Fruit fly (Drosophila melanogaster) whole organism, adult: ENCODE results near the gene pix.

Experiments used
- CG11617 ChIP-seq: fragments of 200-800 bp; sonication (Bioruptor generic); optimal IDR thresholded peaks from 2 replicates; lab custom pipeline; 2017; ENCODE audit warnings: mild to moderate bottlenecking, missing biosample characterization, missing genetic modification reagents, missing genetic modification characterization
- CG12768 ChIP-seq: fragments of 200-800 bp; sonication (Bioruptor generic); optimal IDR thresholded peaks from 2 replicates; lab custom pipeline; 2017; ENCODE audit warnings: missing biosample characterization, missing genetic modification characterization, mild to moderate bottlenecking, moderate library complexity, missing genetic modification reagents
- CG14711 ChIP-seq: fragments of 200-800 bp; sonication (Bioruptor generic); optimal IDR thresholded peaks from 2 replicates; lab custom pipeline; 2018; ENCODE audit warnings: missing biosample characterization, mild to moderate bottlenecking, missing genetic modification characterization, moderate library complexity
- CG1620 ChIP-seq: fragments of 200-800 bp; sonication (Bioruptor generic); optimal IDR thresholded peaks from 2 replicates; lab custom pipeline; 2016; ENCODE audit warnings: missing biosample characterization, missing genetic modification characterization
- CG33017 ChIP-seq: fragments of 200-800 bp; sonication (Bioruptor generic); optimal IDR thresholded peaks from 2 replicates; lab custom pipeline; 2018; ENCODE audit warnings: missing biosample characterization, mild to moderate bottlenecking, missing genetic modification characterization, moderate library complexity
- CG5204 ChIP-seq: fragments of 200-800 bp; sonication (Bioruptor generic); optimal IDR thresholded peaks from 2 replicates; lab custom pipeline; 2016; ENCODE audit warnings: missing biosample characterization, missing genetic modification characterization
- CG7045 ChIP-seq: fragments of 200-800 bp; sonication (Bioruptor generic); optimal IDR thresholded peaks from 2 replicates; lab custom pipeline; 2017; ENCODE audit warnings: missing biosample characterization, mild to moderate bottlenecking, missing genetic modification characterization
- CG7101 ChIP-seq: fragments of 200-800 bp; sonication (Bioruptor generic); optimal IDR thresholded peaks from 2 replicates; lab custom pipeline; 2018; ENCODE audit warnings: missing biosample characterization, mild to moderate bottlenecking, missing genetic modification characterization, moderate library complexity
- Clk ChIP-seq: fragments of 200-800 bp; sonication (Bioruptor generic); optimal IDR thresholded peaks from 2 replicates; lab custom pipeline; 2017; ENCODE audit warnings: missing biosample characterization, missing genetic modification characterization
- Crg-1 ChIP-seq: fragments of 200-800 bp; sonication (Bioruptor generic); optimal IDR thresholded peaks from 2 replicates; lab custom pipeline; 2016; ENCODE audit warnings: missing biosample characterization, missing genetic modification characterization
- Hr96 ChIP-seq: fragments of 200-800 bp; sonication (Bioruptor generic); optimal IDR thresholded peaks from 2 replicates; lab custom pipeline; 2016; ENCODE audit warnings: missing biosample characterization, missing genetic modification characterization
- Mnt ChIP-seq: fragments of 200-800 bp; sonication (Bioruptor generic); optimal IDR thresholded peaks from 2 replicates; lab custom pipeline; 2016; ENCODE audit warnings: missing biosample characterization, mild to moderate bottlenecking, missing genetic modification characterization
- bab1 ChIP-seq: fragments of 200-800 bp; sonication (Bioruptor generic); optimal IDR thresholded peaks from 3 replicates; lab custom pipeline; 2019; ENCODE audit warnings: missing biosample characterization, mild to moderate bottlenecking, missing genetic modification characterization, moderate library complexity
- cic ChIP-seq: fragments of 200-800 bp; sonication (Bioruptor generic); optimal IDR thresholded peaks from 2 replicates; lab custom pipeline; 2017; ENCODE audit warnings: missing biosample characterization, mild to moderate bottlenecking, missing genetic modification characterization, moderate library complexity
- cnc ChIP-seq, 2 experiments: fragments of >200 bp; optimal IDR thresholded peaks; 2 replicates each; lab custom pipeline; 2017
- kay ChIP-seq: fragments of 200-800 bp; sonication (Bioruptor generic); peaks from one replicate; lab custom pipeline; 2016; ENCODE audit warnings: missing biosample characterization, missing genetic modification characterization, borderline replicate concordance
- ovo ChIP-seq: fragments of 200-800 bp; sonication (Bioruptor generic); optimal IDR thresholded peaks from 2 replicates; lab custom pipeline; 2016; ENCODE audit warnings: missing biosample characterization, missing genetic modification characterization
- pad ChIP-seq: fragments of 200-800 bp; sonication (Bioruptor generic); optimal IDR thresholded peaks from 3 replicates; lab custom pipeline; 2017; ENCODE audit warnings: missing biosample characterization, missing genetic modification characterization, mild to moderate bottlenecking, moderate library complexity, missing genetic modification reagents
- tj ChIP-seq: fragments of 200-800 bp; sonication (Bioruptor generic); optimal IDR thresholded peaks from 3 replicates; lab custom pipeline; 2017; ENCODE audit warnings: missing biosample characterization, mild to moderate bottlenecking, missing genetic modification characterization, moderate library complexity
- toe ChIP-seq: fragments of 200-800 bp; sonication (Bioruptor generic); optimal IDR thresholded peaks from 2 replicates; lab custom pipeline; 2016; ENCODE audit warnings: missing biosample characterization, missing genetic modification characterization

pix gene

DNA sequence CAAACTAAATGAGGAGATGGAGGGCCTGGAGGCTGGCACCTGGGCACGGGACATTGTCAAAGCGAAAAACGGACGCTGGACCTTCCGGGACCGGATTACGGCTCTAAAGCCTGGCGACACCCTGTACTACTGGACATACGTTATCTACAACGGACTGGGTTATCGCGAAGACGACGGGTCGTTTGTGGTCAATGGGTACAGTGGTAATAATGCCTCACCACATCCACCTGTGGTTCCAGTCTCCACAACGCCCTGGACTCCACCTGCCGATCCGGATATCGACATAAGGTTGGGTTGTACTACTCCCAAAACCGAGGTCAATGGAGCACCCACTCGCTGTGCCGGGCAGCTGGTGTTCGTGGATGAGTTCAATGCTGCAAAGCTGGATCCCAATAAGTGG lies 19.4 kb downstream of the pix start:
- TF ChIP-seq CG7101 (tag; lab: Kevin White, UChicago) (no peak), Clk (no peak), CG33017 (tag; lab: Kevin White, UChicago) (no peak), Crg-1 (no peak), Hr96 (GFP tag; lab: Kevin White, UChicago) (no peak), cic (GFP tag; lab: Kevin White, UChicago) (no peak)

DNA sequence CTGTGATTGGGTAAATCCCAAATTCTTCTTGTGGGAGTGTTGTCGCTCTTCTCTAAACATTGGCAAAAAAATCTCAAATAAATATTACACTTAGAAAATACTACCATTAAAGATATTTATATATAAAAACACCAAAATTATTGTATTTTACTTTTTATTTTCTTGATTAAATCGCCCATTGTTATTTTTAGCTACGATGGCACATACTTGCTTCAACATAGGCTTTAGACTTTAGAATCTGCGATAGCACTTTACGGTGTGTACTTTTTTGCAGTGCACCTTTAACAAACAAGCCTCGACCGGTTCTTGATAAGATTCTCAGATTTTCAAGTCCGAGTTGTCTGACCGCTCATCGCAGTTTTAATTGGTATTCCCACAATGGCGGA lies 19.9 kb downstream of the pix start, which contains the start of gene GNBP3:
GNBP3 (plus strand) TSS at position 374 of the 386 bp plus-strand sequence.
- TF ChIP-seq cnc (optimal IDR thresholded peaks at IDR 0.05; lab: Kevin White, UChicago) (no peak), toe (GFP tag; lab: Kevin White, UChicago) (no peak), CG7045 (GFP tag; lab: Kevin White, UChicago) (peak; percentile 44), tj (GFP tag; lab: Kevin White, UChicago) (no peak), cic (GFP tag; lab: Kevin White, UChicago) (peak; percentile 10), Mnt (GFP tag; lab: Kevin White, UChicago) (no peak), kay (GFP tag; lab: Kevin White, UChicago) (peak; percentile 90), pad (GFP tag; lab: Kevin White, UChicago) (no peak), CG5204 (no peak), Crg-1 (no peak), CG14711 (tag; lab: Kevin White, UChicago) (peak; percentile 43), CG11617 (GFP tag; lab: Kevin White, UChicago) (no peak), CG33017 (tag; lab: Kevin White, UChicago) (peak; percentile 76), ovo (GFP tag; lab: Kevin White, UChicago) (no peak), CG1620 (no peak), CG12768 (GFP tag; lab: Kevin White, UChicago) (peak; percentile 71), bab1 (GFP tag; lab: Kevin White, UChicago) (no peak), Hr96 (GFP tag; lab: Kevin White, UChicago) (no peak), CG7101 (tag; lab: Kevin White, UChicago) (peak; percentile 62), Clk (peak; percentile 20)

DNA sequence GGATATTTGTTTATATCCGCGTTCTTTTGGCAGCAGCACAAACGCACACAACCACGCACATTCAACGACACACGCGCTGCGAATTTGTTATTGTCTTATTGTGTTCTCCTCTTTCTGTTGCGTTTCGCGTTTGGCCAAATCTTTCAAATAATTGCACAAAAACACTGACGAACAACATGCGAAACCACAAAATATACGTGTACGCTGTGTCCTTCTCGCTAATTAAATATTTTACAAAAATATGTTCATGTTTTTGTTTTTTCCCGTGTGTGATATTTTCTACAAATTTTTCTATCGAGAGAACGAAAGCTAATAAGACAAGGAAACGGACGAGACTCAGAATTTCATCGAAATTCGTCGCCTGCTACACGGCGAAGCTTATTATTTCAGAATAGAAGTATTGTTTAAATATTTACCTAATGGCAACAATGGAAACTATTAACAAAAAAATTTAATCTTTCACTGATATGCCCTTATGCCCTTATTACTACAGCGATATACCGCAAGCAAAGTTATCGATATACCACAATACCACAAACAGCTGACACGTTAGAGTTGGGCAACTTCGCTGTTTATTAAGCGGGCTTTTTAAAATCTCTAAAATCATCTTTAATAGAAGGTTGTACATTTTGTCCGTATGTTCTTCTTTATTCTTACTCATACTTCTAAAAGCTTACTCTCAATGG lies 20.5 kb downstream of the pix start, which contains the start of the genes CG43783 and orb2:
CG43783 (minus strand) TSS at position 311 of the 686 bp plus-strand sequence.
orb2 (minus strand) TSS at position 502 of the 686 bp plus-strand sequence.
- TF ChIP-seq Crg-1 = no peak
- peak; percentile 62 for TF ChIP-seq cic (GFP tag; lab: Kevin White, UChicago)
- no peak for TF ChIP-seq CG12768 (GFP tag; lab: Kevin White, UChicago)
- TF ChIP-seq bab1 (GFP tag; lab: Kevin White, UChicago) = peak; percentile 19

DNA sequence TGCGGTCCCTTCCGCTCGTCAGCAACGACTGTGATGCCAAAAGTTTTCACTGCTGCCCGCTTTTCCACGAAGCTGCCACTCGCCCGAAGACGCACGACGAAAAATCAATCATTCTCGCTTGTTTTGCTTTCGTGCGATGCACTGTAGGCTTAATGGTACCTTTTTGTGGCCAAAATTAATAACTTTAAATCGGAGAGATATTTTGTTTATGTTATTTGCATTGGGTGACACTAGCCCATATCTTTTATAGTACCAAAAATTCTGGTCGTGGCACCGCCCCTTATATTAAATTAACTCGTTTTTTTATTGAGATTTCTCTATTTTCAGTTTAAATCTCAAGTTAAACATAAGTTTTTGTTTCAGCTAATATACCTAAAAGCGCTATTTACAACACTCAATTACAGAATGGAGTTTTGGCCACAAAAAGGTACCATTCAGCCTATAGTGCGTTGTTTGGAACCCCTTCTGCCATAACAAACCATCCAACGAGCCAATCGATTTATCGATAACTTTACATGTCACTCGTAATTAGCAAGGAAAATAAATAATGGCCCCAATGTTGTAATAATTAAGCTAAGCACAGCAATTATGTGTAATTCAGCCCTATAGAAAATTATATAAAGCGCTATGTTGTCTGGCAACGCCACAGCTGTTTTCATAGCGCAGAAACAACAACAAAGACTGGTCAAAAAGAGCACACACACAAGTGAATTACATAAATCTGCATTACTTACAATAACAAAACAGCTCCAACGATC lies 21.2 kb downstream of the pix start:
- TF ChIP-seq CG12768 (GFP tag; lab: Kevin White, UChicago) (peak; percentile 69), bab1 (GFP tag; lab: Kevin White, UChicago) (no peak), pad (GFP tag; lab: Kevin White, UChicago) (peak; percentile 48), CG11617 (GFP tag; lab: Kevin White, UChicago) (peak; percentile 68), tj (GFP tag; lab: Kevin White, UChicago) (peak; percentile 43), ovo (GFP tag; lab: Kevin White, UChicago) (no peak), CG1620 (peak; percentile 17), CG14711 (tag; lab: Kevin White, UChicago) (peak; percentile 43), Crg-1 (no peak), toe (GFP tag; lab: Kevin White, UChicago) (peak; percentile 9), Mnt (GFP tag; lab: Kevin White, UChicago) (no peak), cic (GFP tag; lab: Kevin White, UChicago) (peak; percentile 25), CG7045 (GFP tag; lab: Kevin White, UChicago) (peak; percentile 72), cnc (optimal IDR thresholded peaks at IDR 0.05; lab: Kevin White, UChicago) (no peak), Hr96 (GFP tag; lab: Kevin White, UChicago) (peak; percentile 58), CG7101 (tag; lab: Kevin White, UChicago) (peak; percentile 65), kay (GFP tag; lab: Kevin White, UChicago) (no peak), Clk (peak; percentile 21), CG33017 (tag; lab: Kevin White, UChicago) (peak; percentile 65), CG5204 (peak; percentile 74)

DNA sequence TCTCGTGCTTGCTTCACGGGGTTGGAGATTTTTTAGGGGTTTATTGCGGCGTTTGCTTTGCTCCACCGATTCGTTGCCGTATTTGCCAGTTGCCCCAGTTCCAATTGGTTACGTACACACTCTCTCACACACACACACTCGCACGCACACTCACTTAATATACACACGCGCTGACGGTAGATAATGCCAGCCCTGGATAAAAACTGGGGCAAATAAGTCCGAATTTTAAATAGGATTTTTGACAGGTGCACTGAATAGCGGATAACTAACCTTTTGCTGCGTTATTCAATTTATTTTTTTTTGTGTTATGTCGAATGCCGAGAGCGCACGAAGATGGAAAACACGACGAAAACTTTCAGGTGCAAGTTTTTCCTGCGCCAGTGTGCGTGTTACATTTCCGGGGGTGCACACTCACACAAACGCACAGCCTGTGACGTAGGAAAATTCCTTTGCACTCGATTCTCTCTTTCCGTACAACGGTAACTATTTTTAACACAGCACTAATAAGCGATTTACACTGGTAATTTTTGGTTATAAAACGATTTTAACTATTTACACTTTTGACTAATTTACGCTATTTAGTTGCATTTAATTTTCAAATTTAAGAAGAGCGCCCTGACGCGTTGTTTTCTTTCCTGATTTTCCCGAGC lies 21.9 kb downstream of the pix start:
- TF ChIP-seq Mnt (GFP tag; lab: Kevin White, UChicago) (no peak), toe (GFP tag; lab: Kevin White, UChicago) (no peak), tj (GFP tag; lab: Kevin White, UChicago) (no peak), Hr96 (GFP tag; lab: Kevin White, UChicago) (no peak), Crg-1 (no peak), CG7045 (GFP tag; lab: Kevin White, UChicago) (no peak), CG5204 (no peak), CG33017 (tag; lab: Kevin White, UChicago) (no peak), cic (GFP tag; lab: Kevin White, UChicago) (no peak), kay (GFP tag; lab: Kevin White, UChicago) (no peak), ovo (GFP tag; lab: Kevin White, UChicago) (no peak), bab1 (GFP tag; lab: Kevin White, UChicago) (no peak), CG7101 (tag; lab: Kevin White, UChicago) (no peak), pad (GFP tag; lab: Kevin White, UChicago) (no peak), CG12768 (GFP tag; lab: Kevin White, UChicago) (no peak)
